Fruit fly (Drosophila melanogaster) whole organism, adult: ENCODE measurements around the gene MBD-like.

ENCODE experiments used
- CG1620 ChIP-seq: fragments of 200-800 bp; sonication (Bioruptor generic); optimal IDR thresholded peaks from 2 replicates; lab custom pipeline; 2016; ENCODE audit warnings: missing biosample characterization, missing genetic modification characterization
- CG7045 ChIP-seq: fragments of 200-800 bp; sonication (Bioruptor generic); optimal IDR thresholded peaks from 2 replicates; lab custom pipeline; 2017; ENCODE audit warnings: missing biosample characterization, mild to moderate bottlenecking, missing genetic modification characterization
- Crg-1 ChIP-seq: fragments of 200-800 bp; sonication (Bioruptor generic); optimal IDR thresholded peaks from 2 replicates; lab custom pipeline; 2016; ENCODE audit warnings: missing biosample characterization, missing genetic modification characterization
- Mnt ChIP-seq: fragments of 200-800 bp; sonication (Bioruptor generic); optimal IDR thresholded peaks from 2 replicates; lab custom pipeline; 2016; ENCODE audit warnings: missing biosample characterization, mild to moderate bottlenecking, missing genetic modification characterization
- bab1 ChIP-seq: fragments of 200-800 bp; sonication (Bioruptor generic); optimal IDR thresholded peaks from 3 replicates; lab custom pipeline; 2019; ENCODE audit warnings: missing biosample characterization, mild to moderate bottlenecking, missing genetic modification characterization, moderate library complexity
- cic ChIP-seq: fragments of 200-800 bp; sonication (Bioruptor generic); optimal IDR thresholded peaks from 2 replicates; lab custom pipeline; 2017; ENCODE audit warnings: missing biosample characterization, mild to moderate bottlenecking, missing genetic modification characterization, moderate library complexity
- ovo ChIP-seq: fragments of 200-800 bp; sonication (Bioruptor generic); optimal IDR thresholded peaks from 2 replicates; lab custom pipeline; 2016; ENCODE audit warnings: missing biosample characterization, missing genetic modification characterization
- tj ChIP-seq: fragments of 200-800 bp; sonication (Bioruptor generic); optimal IDR thresholded peaks from 3 replicates; lab custom pipeline; 2017; ENCODE audit warnings: missing biosample characterization, mild to moderate bottlenecking, missing genetic modification characterization, moderate library complexity

DNA sequence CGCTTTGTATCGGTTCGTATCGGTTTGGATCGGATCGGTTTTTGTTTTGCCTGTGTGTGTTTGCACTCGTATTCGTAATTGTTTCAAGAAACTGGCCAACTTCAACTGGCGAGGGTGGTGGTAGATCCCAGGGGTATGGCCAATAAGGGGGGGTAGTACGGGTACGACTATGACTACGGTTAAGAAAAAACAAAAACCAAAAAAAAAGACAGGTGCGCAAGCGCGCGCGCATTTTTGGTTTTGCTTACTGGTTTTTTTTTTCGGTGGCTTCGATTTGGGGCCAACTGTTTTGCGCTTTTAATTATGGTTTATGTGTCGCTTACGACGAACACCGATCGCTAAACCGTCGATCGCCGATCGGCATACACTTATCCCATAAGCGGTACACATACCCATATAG lies 35.3 kb downstream of the MBD-like start:
- TF ChIP-seq bab1 (GFP tag; lab: Kevin White, UChicago) = no peak
- TF ChIP-seq tj = peak; percentile 4
- TF ChIP-seq CG7045 (GFP tag; lab: Kevin White, UChicago) = no peak
- no peak for TF ChIP-seq CG1620 (GFP tag; lab: Kevin White, UChicago)
- no peak for TF ChIP-seq Crg-1 (GFP tag; lab: Kevin White, UChicago)
- no peak for TF ChIP-seq Mnt (GFP tag; lab: Kevin White, UChicago)
- TF ChIP-seq ovo (GFP tag; lab: Kevin White, UChicago) = no peak
- TF ChIP-seq cic (GFP tag; lab: Kevin White, UChicago) = no peak
